Fruit fly (Drosophila melanogaster) whole organism, embryonic: ENCODE measurements around the gene TwdlO.

Experiments used
- CG10274 ChIP-seq: fragments of 200-800 bp; sonication (Bioruptor generic); optimal IDR thresholded peaks from 3 replicates; lab custom pipeline; 2017; ENCODE audit warnings: missing biosample characterization, mild to moderate bottlenecking, missing genetic modification characterization
- CG10366 ChIP-seq: fragments of 200-800 bp; sonication (Bioruptor generic); IDR thresholded peaks from 2 replicates; pipeline ENCODE4 v1.3.6; 2022; ENCODE audit warnings: missing biosample characterization, missing genetic modification characterization
- CG10462 ChIP-seq: fragments of 200-800 bp; sonication (Bioruptor generic); optimal IDR thresholded peaks from 2 replicates; lab custom pipeline; 2016; ENCODE audit warnings: missing biosample characterization, missing genetic modification characterization
- CG11504 ChIP-seq: fragments of 200-800 bp; sonication (Bioruptor generic); optimal IDR thresholded peaks from 3 replicates; lab custom pipeline; 2019; ENCODE audit warnings: missing biosample characterization, mild to moderate bottlenecking, missing genetic modification characterization, moderate library complexity
- CG12219 ChIP-seq: fragments of 200-800 bp; sonication (Bioruptor generic); optimal IDR thresholded peaks from 3 replicates; lab custom pipeline; 2018; ENCODE audit warnings: missing biosample characterization, mild to moderate bottlenecking, missing genetic modification characterization
- CG12659 ChIP-seq: fragments of 200-800 bp; sonication (Bioruptor generic); optimal IDR thresholded peaks from 3 replicates; lab custom pipeline; 2017; ENCODE audit warnings: mild to moderate bottlenecking, missing biosample characterization, missing genetic modification reagents, missing genetic modification characterization
- CG15073 ChIP-seq: fragments of 200-800 bp; sonication (Bioruptor generic); optimal IDR thresholded peaks from 2 replicates; lab custom pipeline; 2016; ENCODE audit warnings: missing biosample characterization, missing genetic modification characterization
- CG17385 ChIP-seq: fragments of 200-800 bp; sonication (Bioruptor generic); optimal IDR thresholded peaks from 3 replicates; lab custom pipeline; 2018; ENCODE audit warnings: missing biosample characterization, mild to moderate bottlenecking, missing genetic modification characterization
- CG17912 ChIP-seq: fragments of 200-800 bp; sonication (Bioruptor generic); optimal IDR thresholded peaks from 2 replicates; lab custom pipeline; 2018; ENCODE audit warnings: missing biosample characterization, mild to moderate bottlenecking, missing genetic modification characterization
- CG3163 ChIP-seq: fragments of 200-800 bp; sonication (Bioruptor generic); optimal IDR thresholded peaks from 3 replicates; lab custom pipeline; 2016; ENCODE audit warnings: missing biosample characterization, missing genetic modification characterization
- CG3838 ChIP-seq: fragments of 200-800 bp; sonication (Bioruptor generic); optimal IDR thresholded peaks from 3 replicates; lab custom pipeline; 2016; ENCODE audit warnings: missing biosample characterization, missing genetic modification characterization
- CG5245 ChIP-seq: fragments of 200-800 bp; sonication (Bioruptor generic); optimal IDR thresholded peaks from 3 replicates; lab custom pipeline; 2016; ENCODE audit warnings: missing biosample characterization, missing genetic modification characterization
- CG8388 ChIP-seq: fragments of 200-800 bp; sonication (Bioruptor generic); optimal IDR thresholded peaks from 2 replicates; lab custom pipeline; 2019; ENCODE audit warnings: missing biosample characterization, mild to moderate bottlenecking, missing genetic modification characterization, moderate library complexity
- CG9215 ChIP-seq: fragments of 200-800 bp; sonication (Bioruptor generic); IDR thresholded peaks from 2 replicates; pipeline ENCODE4 v1.3.6; 2022; ENCODE audit warnings: missing biosample characterization, missing genetic modification characterization
- CG9932 ChIP-seq: fragments of 200-800 bp; sonication (Bioruptor generic); IDR thresholded peaks from 2 replicates; pipeline ENCODE4 v1.3.6; 2022; ENCODE audit warnings: missing biosample characterization, missing genetic modification characterization
- D ChIP-seq, 2 experiments: fragments of 200-800 bp in 1 of 2; fragments of >200 bp in 1 of 2; sonication (Bioruptor generic) in 1 of 2; optimal IDR thresholded peaks; 2 replicates in 1 of 2; 3 replicates in 1 of 2; lab custom pipeline; 2017; ENCODE audit warnings: mild to moderate bottlenecking in 1 of 2, missing biosample characterization in 1 of 2, missing genetic modification characterization in 1 of 2, missing genetic modification reagents in 1 of 2
- D19A ChIP-seq: fragments of 200-800 bp; optimal IDR thresholded peaks from 3 replicates; lab custom pipeline; 2019; ENCODE audit warnings: missing biosample characterization, mild to moderate bottlenecking, missing genetic modification characterization, moderate library complexity
- Dref ChIP-seq: fragments of 200-800 bp; sonication (Bioruptor generic); IDR thresholded peaks from 2 replicates; pipeline ENCODE4 v1.3.6; 2022; ENCODE audit warnings: missing biosample characterization, missing genetic modification characterization
- Fer1 ChIP-seq: fragments of 200-800 bp; sonication (Bioruptor generic); optimal IDR thresholded peaks from 2 replicates; lab custom pipeline; 2017; ENCODE audit warnings: missing biosample characterization, mild to moderate bottlenecking, missing genetic modification characterization
- Gsc ChIP-seq: fragments of 200-800 bp; sonication (Bioruptor generic); IDR thresholded peaks from 2 replicates; pipeline ENCODE4 v1.3.6; 2022; ENCODE audit warnings: missing biosample characterization, missing genetic modification characterization
- Nf-YC ChIP-seq: fragments of 200-800 bp; optimal IDR thresholded peaks from 3 replicates; lab custom pipeline; 2019; ENCODE audit warnings: missing biosample characterization, mild to moderate bottlenecking, missing genetic modification characterization, moderate library complexity
- Opbp ChIP-seq: fragments of 200-800 bp; sonication (Bioruptor generic); IDR thresholded peaks from 3 replicates; pipeline ENCODE4 v1.3.6; 2022; ENCODE audit warnings: missing biosample characterization, missing genetic modification characterization; ENCODE audit not compliant: partially characterized antibody
- PHDP ChIP-seq: fragments of 200-800 bp; sonication (Bioruptor generic); optimal IDR thresholded peaks from 3 replicates; lab custom pipeline; 2018; ENCODE audit warnings: missing biosample characterization, mild to moderate bottlenecking, missing genetic modification characterization, moderate library complexity
- TFAM ChIP-seq: fragments of 200-800 bp; sonication (Bioruptor generic); optimal IDR thresholded peaks from 2 replicates; lab custom pipeline; 2017; ENCODE audit warnings: missing biosample characterization, missing genetic modification characterization, inconsistent platforms
- ara ChIP-seq: fragments of 200-800 bp; sonication (Bioruptor generic); IDR thresholded peaks from 2 replicates; pipeline ENCODE4 v1.3.6; 2022; ENCODE audit warnings: missing biosample characterization, missing genetic modification characterization
- bsh ChIP-seq, 2 experiments: fragments of 200-800 bp; sonication (Bioruptor generic); optimal IDR thresholded peaks; 2 replicates each; lab custom pipeline; 2017 to 2018; ENCODE audit warnings: mild to moderate bottlenecking in 2 of 2, missing biosample characterization in 2 of 2, missing genetic modification characterization in 2 of 2, moderate library complexity in 1 of 2
- corto ChIP-seq: fragments of 200-800 bp; sonication (Bioruptor generic); optimal IDR thresholded peaks from 2 replicates; lab custom pipeline; 2016; ENCODE audit warnings: missing biosample characterization, mild to moderate bottlenecking, missing genetic modification characterization, moderate library complexity
- dati ChIP-seq: fragments of 200-800 bp; sonication (Bioruptor generic); IDR thresholded peaks from 2 replicates; pipeline ENCODE4 v1.3.6; 2022; ENCODE audit warnings: missing biosample characterization, missing genetic modification characterization
- disco-r ChIP-seq: fragments of 200-800 bp; sonication (Bioruptor generic); optimal IDR thresholded peaks from 2 replicates; lab custom pipeline; 2016; ENCODE audit warnings: missing biosample characterization, missing genetic modification characterization
- ewg ChIP-seq: fragments of 200-800 bp; sonication (Bioruptor generic); optimal IDR thresholded peaks from 3 replicates; lab custom pipeline; 2017; ENCODE audit warnings: mild to moderate bottlenecking, missing biosample characterization, missing genetic modification reagents, missing genetic modification characterization
- fd64A ChIP-seq: fragments of 200-800 bp; sonication (Bioruptor generic); optimal IDR thresholded peaks from 3 replicates; lab custom pipeline; 2018; ENCODE audit warnings: missing biosample characterization, mild to moderate bottlenecking, missing genetic modification characterization
- fu2 ChIP-seq: fragments of 200-800 bp; sonication (Bioruptor generic); optimal IDR thresholded peaks from 2 replicates; lab custom pipeline; 2016; ENCODE audit warnings: missing biosample characterization, missing genetic modification characterization
- grau ChIP-seq: fragments of 200-800 bp; optimal IDR thresholded peaks from 3 replicates; lab custom pipeline; 2019; ENCODE audit warnings: missing biosample characterization, mild to moderate bottlenecking, missing genetic modification characterization, moderate library complexity
- her ChIP-seq: fragments of 200-800 bp; sonication (Bioruptor generic); optimal IDR thresholded peaks from 2 replicates; lab custom pipeline; 2016; ENCODE audit warnings: missing biosample characterization, missing genetic modification characterization
- lov ChIP-seq, 2 experiments: fragments of 200-800 bp in 1 of 2; fragments of >200 bp in 1 of 2; sonication (Bioruptor generic) in 1 of 2; IDR thresholded peaks in 1 of 2; optimal IDR thresholded peaks in 1 of 2; 2 replicates in 1 of 2; 3 replicates in 1 of 2; pipeline versions ENCODE4 v1.3.6 to Lab custom; 2017 to 2022; ENCODE audit warnings: missing biosample characterization in 1 of 2, missing genetic modification characterization in 1 of 2
- mirr ChIP-seq: fragments of 200-800 bp; sonication (Bioruptor generic); optimal IDR thresholded peaks from 3 replicates; lab custom pipeline; 2018; ENCODE audit warnings: missing biosample characterization, mild to moderate bottlenecking, missing genetic modification characterization
- nmo ChIP-seq: fragments of 200-800 bp; sonication (Bioruptor generic); optimal IDR thresholded peaks from 2 replicates; lab custom pipeline; 2018; ENCODE audit warnings: missing biosample characterization, mild to moderate bottlenecking, missing genetic modification characterization, moderate library complexity
- p53 ChIP-seq: fragments of 200-800 bp; sonication (Bioruptor generic); optimal IDR thresholded peaks from 2 replicates; lab custom pipeline; 2016; ENCODE audit warnings: missing biosample characterization, missing genetic modification characterization
- pb ChIP-seq: fragments of 200-800 bp; sonication (Bioruptor generic); optimal IDR thresholded peaks from 3 replicates; lab custom pipeline; 2016; ENCODE audit warnings: missing biosample characterization, missing genetic modification characterization
- pho ChIP-seq: fragments of 200-800 bp; sonication (Bioruptor generic); optimal IDR thresholded peaks from 2 replicates; lab custom pipeline; 2016; ENCODE audit warnings: missing biosample characterization, missing genetic modification characterization
- pros ChIP-seq: fragments of 200-800 bp; sonication (Bioruptor generic); optimal IDR thresholded peaks from 3 replicates; lab custom pipeline; 2019; ENCODE audit warnings: missing biosample characterization, mild to moderate bottlenecking, missing genetic modification characterization, moderate library complexity
- pzg ChIP-seq: fragments of 200-800 bp; sonication (Bioruptor generic); optimal IDR thresholded peaks from 3 replicates; lab custom pipeline; 2018; ENCODE audit warnings: missing biosample characterization, mild to moderate bottlenecking, missing genetic modification characterization, moderate library complexity
- ro ChIP-seq: fragments of 200-800 bp; sonication (Bioruptor generic); IDR thresholded peaks from 2 replicates; pipeline ENCODE4 v1.3.6; 2022; ENCODE audit warnings: missing biosample characterization, missing genetic modification characterization
- row ChIP-seq: fragments of 200-800 bp; sonication (Bioruptor generic); IDR thresholded peaks from 3 replicates; pipeline ENCODE4 v1.3.6; 2022; ENCODE audit warnings: missing biosample characterization, missing genetic modification characterization
- sima ChIP-seq: fragments of 200-800 bp; sonication (Bioruptor generic); optimal IDR thresholded peaks from 2 replicates; lab custom pipeline; 2016; ENCODE audit warnings: missing biosample characterization, missing genetic modification characterization
- sr ChIP-seq: fragments of 200-800 bp; sonication (Bioruptor generic); IDR thresholded peaks from 3 replicates; pipeline ENCODE4 v1.3.6; 2022; ENCODE audit warnings: missing biosample characterization, missing genetic modification characterization
- tll ChIP-seq, 2 experiments: fragments of 200-800 bp in 1 of 2; fragments of >200 bp in 1 of 2; sonication (Bioruptor generic) in 1 of 2; optimal IDR thresholded peaks; 2 replicates each; lab custom pipeline; 2017 to 2019; ENCODE audit warnings: missing biosample characterization in 2 of 2, missing genetic modification characterization in 2 of 2, mild to moderate bottlenecking in 1 of 2, moderate library complexity in 1 of 2
- usp ChIP-seq: fragments of >200 bp; optimal IDR thresholded peaks from 2 replicates; lab custom pipeline; 2017; ENCODE audit warnings: missing biosample characterization, missing genetic modification characterization
- vvl ChIP-seq: fragments of 200-800 bp; sonication (Bioruptor generic); IDR thresholded peaks from 2 replicates; pipeline ENCODE4 v1.3.6; 2022; ENCODE audit warnings: missing biosample characterization, missing genetic modification characterization
- zf30C ChIP-seq: fragments of 200-800 bp; sonication (Bioruptor generic); optimal IDR thresholded peaks from 3 replicates; lab custom pipeline; 2018; ENCODE audit warnings: missing biosample characterization, mild to moderate bottlenecking, missing genetic modification characterization

TwdlO gene

DNA sequence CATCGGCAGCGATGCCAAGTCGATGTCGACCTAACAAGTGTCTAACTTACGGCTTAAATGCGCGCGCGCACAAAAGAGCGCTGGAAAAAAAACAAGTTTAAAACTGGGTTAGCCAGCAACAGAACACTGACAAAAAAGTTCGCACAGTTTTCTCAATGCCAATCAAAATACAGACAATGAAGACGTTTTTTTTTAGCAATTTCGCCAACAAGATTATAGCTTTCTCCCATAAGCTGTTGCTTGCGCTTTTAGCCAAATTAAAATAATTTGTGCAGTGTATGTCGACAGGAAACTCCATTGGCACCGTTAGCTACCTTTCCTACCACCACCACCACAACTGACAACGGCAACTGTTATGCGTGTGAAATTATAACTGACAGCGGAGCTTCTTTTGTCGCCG lies 28.1 kb upstream of the TwdlO start (continued):
- no peak for TF ChIP-seq Dref
- TF ChIP-seq CG10274 (GFP tag; lab: Kevin White, UChicago), result no peak
- TF ChIP-seq ro, result no peak
- TF ChIP-seq TFAM (GFP tag; lab: Kevin White, UChicago), result no peak
- TF ChIP-seq tll (GFP tag; optimal IDR thresholded peaks at IDR 0.05; lab: Kevin White, UChicago), result no peak
- TF ChIP-seq grau, result no peak
- peak; percentile 32 for TF ChIP-seq nmo
- peak; percentile 59 for TF ChIP-seq PHDP
- TF ChIP-seq ewg (GFP tag; lab: Kevin White, UChicago), result peak; percentile 51
- TF ChIP-seq sr, result no peak; the same call in 2 of the 3 replicates
- TF ChIP-seq CG15073 (GFP tag; lab: Kevin White, UChicago), result no peak
- TF ChIP-seq CG10366 (GFP tag; lab: Robert Waterston, UW), result peak; percentile 56
- no peak for TF ChIP-seq fd64A (GFP tag; lab: Kevin White, UChicago)
- TF ChIP-seq pho (GFP tag; lab: Kevin White, UChicago), result peak; percentile 21
- peak; percentile 12; the same call in 1 of the 2 replicates for TF ChIP-seq CG9215 (GFP tag; lab: Robert Waterston, UW)
- peak; percentile 26 for TF ChIP-seq CG8388 (GFP tag; lab: Kevin White, UChicago)
- no peak for TF ChIP-seq pzg (GFP tag; lab: Kevin White, UChicago)
- TF ChIP-seq CG10462 (GFP tag; lab: Kevin White, UChicago), result no peak
- no peak for TF ChIP-seq D19A (tag; lab: Kevin White, UChicago)
- no peak for TF ChIP-seq lov (optimal IDR thresholded peaks at IDR 0.05; lab: Kevin White, UChicago)
- no peak for TF ChIP-seq lov (GFP tag; IDR thresholded peaks at IDR 0.05; lab: Robert Waterston, UW)
- TF ChIP-seq CG12659 (GFP tag; lab: Kevin White, UChicago), result peak; percentile 29
- TF ChIP-seq vvl, result peak; percentile 61
- TF ChIP-seq Gsc, result no peak
- TF ChIP-seq CG12219, result peak; percentile 3
- TF ChIP-seq corto (GFP tag; lab: Kevin White, UChicago), result no peak
- no peak for TF ChIP-seq usp (GFP tag; lab: Kevin White, UChicago)
- TF ChIP-seq Nf-YC (tag; lab: Kevin White, UChicago), result no peak
- TF ChIP-seq dati (GFP tag; lab: Robert Waterston, UW), result no peak
- no peak for TF ChIP-seq ara (GFP tag; lab: Robert Waterston, UW)
- peak; percentile 7 for TF ChIP-seq fu2 (GFP tag; lab: Kevin White, UChicago)
- no peak for TF ChIP-seq Opbp
- TF ChIP-seq mirr (GFP tag; lab: Kevin White, UChicago), result no peak
- no peak for TF ChIP-seq CG17912 (GFP tag; lab: Kevin White, UChicago)
- TF ChIP-seq Fer1 (GFP tag; lab: Kevin White, UChicago), result peak; percentile 72
- TF ChIP-seq pros (GFP tag; lab: Kevin White, UChicago), result no peak
- TF ChIP-seq sima (GFP tag; lab: Kevin White, UChicago), result no peak
- TF ChIP-seq CG3163 (GFP tag; lab: Kevin White, UChicago), result no peak
- no peak for TF ChIP-seq zf30C (GFP tag; lab: Kevin White, UChicago)
- no peak for TF ChIP-seq bsh (GFP tag; optimal IDR thresholded peaks at IDR 0.05; lab: Kevin White, UChicago)
- peak; percentile 52 for TF ChIP-seq CG9932 (GFP tag; lab: Robert Waterston, UW)
- no peak for TF ChIP-seq CG3838
- no peak for TF ChIP-seq disco-r
- peak; percentile 17 for TF ChIP-seq CG17385 (GFP tag; lab: Kevin White, UChicago)
- no peak for TF ChIP-seq D (optimal IDR thresholded peaks at IDR 0.05; lab: Kevin White, UChicago)
- peak; percentile 16 for TF ChIP-seq D (GFP tag; optimal IDR thresholded peaks at IDR 0.05; lab: Kevin White, UChicago)
- peak; percentile 74 for TF ChIP-seq row
- no peak for TF ChIP-seq pb (GFP tag; lab: Kevin White, UChicago)
- no peak for TF ChIP-seq her (GFP tag; lab: Kevin White, UChicago)
- peak; percentile 78 for TF ChIP-seq CG11504
- TF ChIP-seq p53, result no peak
- TF ChIP-seq CG5245 (GFP tag; lab: Kevin White, UChicago), result peak; percentile 30
